Worm (Caenorhabditis elegans) whole organism, L4 larva: Measurements from ENCODE around the gene sdn-1.

ENCODE experiments used
- D1046.2 ChIP-seq: fragments of 200-800 bp; sonication (Bioruptor generic); IDR thresholded peaks from 2 replicates; pipeline ENCODE4 v1.3.6; 2022; ENCODE audit warnings: missing genetic modification characterization, missing compliant biosample characterization
- F37D6.2 ChIP-seq: sonication (generic microtip); optimal IDR thresholded peaks from 2 replicates; lab custom pipeline; 2016; ENCODE audit warnings: mild to moderate bottlenecking, missing genetic modification characterization, missing compliant biosample characterization
- R02D3.7 ChIP-seq: fragments of 150-350 bp; sonication (generic microtip); optimal IDR thresholded peaks from 3 replicates; lab custom pipeline; 2014; ENCODE audit warnings: missing biosample characterization, missing genetic modification characterization
- T20F7.1 ChIP-seq: fragments of 200-800 bp; sonication (Bioruptor generic); optimal IDR thresholded peaks from 2 replicates; lab custom pipeline; 2018; ENCODE audit warnings: mild to moderate bottlenecking, missing genetic modification characterization, missing compliant biosample characterization
- T26A8.4 ChIP-seq: fragments of 200-800 bp; sonication (Bioruptor generic); IDR thresholded peaks from 2 replicates; pipeline ENCODE4 v1.3.6; 2022; ENCODE audit warnings: missing genetic modification characterization, missing compliant biosample characterization
- Y105C5A.15 ChIP-seq: fragments of 200-800 bp; sonication (Bioruptor generic); IDR thresholded peaks from 2 replicates; pipeline ENCODE4 v1.3.6; 2022; ENCODE audit warnings: missing genetic modification characterization, missing compliant biosample characterization
- Y5F2A.4 ChIP-seq: fragments of 200-800 bp; sonication (Bioruptor generic); optimal IDR thresholded peaks from 2 replicates; lab custom pipeline; 2018; ENCODE audit warnings: mild to moderate bottlenecking, missing genetic modification characterization, missing compliant biosample characterization
- ZK546.5 ChIP-seq, 2 experiments: sonication (generic microtip); optimal IDR thresholded peaks; 2 replicates each; lab custom pipeline; 2017; ENCODE audit warnings: missing biosample characterization in 2 of 2, missing genetic modification characterization in 2 of 2
- aha-1 ChIP-seq: fragments of 150-350 bp; peaks from one replicate; lab custom pipeline; 2014; ENCODE audit warnings: missing biosample characterization, missing genetic modification characterization
- aly-2 ChIP-seq: sonication (generic microtip); optimal IDR thresholded peaks from 2 replicates; lab custom pipeline; 2018; ENCODE audit warnings: missing biosample characterization, missing genetic modification characterization
- arid-1 ChIP-seq: fragments of 200-800 bp; sonication (Bioruptor generic); conservative IDR thresholded peaks from 2 replicates; pipeline ENCODE4 v1.3.6; 2022; ENCODE audit warnings: missing genetic modification reagents, missing genetic modification characterization, missing compliant biosample characterization
- attf-4 ChIP-seq: sonication (generic microtip); optimal IDR thresholded peaks from 3 replicates; lab custom pipeline; 2017; ENCODE audit warnings: missing biosample characterization, missing genetic modification characterization
- ceh-28 ChIP-seq: fragments of 150-350 bp; optimal IDR thresholded peaks from 2 replicates; lab custom pipeline; 2014; ENCODE audit warnings: missing biosample characterization, missing genetic modification reagents, missing genetic modification characterization
- ceh-44 ChIP-seq: fragments of 200-800 bp; sonication (Bioruptor generic); IDR thresholded peaks from 2 replicates; pipeline ENCODE4 v1.3.6; 2022; ENCODE audit warnings: missing genetic modification reagents, missing genetic modification characterization, missing compliant biosample characterization
- cey-2 ChIP-seq: sonication (generic microtip); optimal IDR thresholded peaks from 3 replicates; lab custom pipeline; 2017; ENCODE audit warnings: missing genetic modification characterization, mild to moderate bottlenecking, missing compliant biosample characterization, antibody characterized with exemption, borderline replicate concordance; ENCODE audit not compliant: insufficient read depth
- daf-16 ChIP-seq, 3 experiments: sonication (generic microtip); optimal IDR thresholded peaks; 2 replicates each; lab custom pipeline; 2016 to 2017; ENCODE audit warnings: missing genetic modification characterization in 3 of 3, missing genetic modification reagents in 3 of 3, mild to moderate bottlenecking in 2 of 3, missing compliant biosample characterization in 2 of 3, missing biosample characterization in 1 of 3, moderate library complexity in 1 of 3
- daf-19 ChIP-seq: fragments of 200-800 bp; sonication (Bioruptor generic); conservative IDR thresholded peaks from 2 replicates; pipeline ENCODE4 v1.3.6; 2022; ENCODE audit warnings: missing genetic modification characterization, missing compliant biosample characterization
- daf-8 ChIP-seq: fragments of 200-800 bp; sonication (Bioruptor generic); IDR thresholded peaks from 2 replicates; pipeline ENCODE4 v1.3.6; 2022; ENCODE audit warnings: missing genetic modification characterization, missing compliant biosample characterization
- dpl-1 ChIP-seq: fragments of 150-350 bp; optimal IDR thresholded peaks from 2 replicates; lab custom pipeline; 2014; ENCODE audit warnings: missing biosample characterization, missing genetic modification reagents, missing genetic modification characterization
- dve-1 ChIP-seq: sonication (generic microtip); optimal IDR thresholded peaks from 2 replicates; lab custom pipeline; 2017; ENCODE audit warnings: antibody characterized with exemption, mild to moderate bottlenecking, missing genetic modification characterization, missing compliant biosample characterization; ENCODE audit not compliant: insufficient read depth
- jun-1 ChIP-seq: fragments of 150-350 bp; optimal IDR thresholded peaks from 2 replicates; lab custom pipeline; 2014; ENCODE audit warnings: missing biosample characterization, missing genetic modification reagents, missing genetic modification characterization
- lin-1 ChIP-seq: fragments of 200-800 bp; sonication (Bioruptor generic); IDR thresholded peaks from 2 replicates; pipeline ENCODE4 v1.3.6; 2022; ENCODE audit warnings: missing genetic modification reagents, missing genetic modification characterization, missing compliant biosample characterization
- lin-15B ChIP-seq: fragments of 150-350 bp; sonication (generic microtip); optimal IDR thresholded peaks from 3 replicates; lab custom pipeline; 2014; ENCODE audit warnings: missing biosample characterization, missing genetic modification characterization
- lin-29 ChIP-seq: fragments of 200-800 bp; sonication (Bioruptor generic); IDR thresholded peaks from 2 replicates; pipeline ENCODE4 v1.3.6; 2022; ENCODE audit warnings: missing genetic modification reagents, missing genetic modification characterization, missing compliant biosample characterization
- lin-38 ChIP-seq: fragments of 200-800 bp; sonication (Bioruptor generic); IDR thresholded peaks from 2 replicates; pipeline ENCODE4 v1.3.6; 2022; ENCODE audit warnings: missing genetic modification reagents, missing genetic modification characterization, missing compliant biosample characterization
- lin-39 ChIP-seq: fragments of 150-350 bp; optimal IDR thresholded peaks from 2 replicates; lab custom pipeline; 2014; ENCODE audit warnings: missing biosample characterization, missing genetic modification reagents, missing genetic modification characterization
- madf-5 ChIP-seq, 2 experiments: fragments of 200-800 bp; sonication (Bioruptor generic); IDR thresholded peaks; 2 replicates each; pipeline ENCODE4 v1.3.6; 2022; ENCODE audit warnings: missing compliant biosample characterization in 2 of 2, missing genetic modification characterization in 2 of 2
- madf-9 ChIP-seq: fragments of 200-800 bp; sonication (Bioruptor generic); conservative IDR thresholded peaks from 2 replicates; pipeline ENCODE4 v1.3.6; 2022; ENCODE audit warnings: missing genetic modification reagents, missing genetic modification characterization, missing compliant biosample characterization
- mdt-29 ChIP-seq: fragments of 200-800 bp; sonication (Bioruptor generic); IDR thresholded peaks from 2 replicates; pipeline ENCODE4 v1.3.6; 2022; ENCODE audit warnings: missing genetic modification reagents, missing genetic modification characterization, missing compliant biosample characterization
- mes-2 ChIP-seq: sonication (generic microtip); optimal IDR thresholded peaks from 2 replicates; lab custom pipeline; 2016; ENCODE audit warnings: missing genotype, mild to moderate bottlenecking, missing genetic modification characterization, missing compliant biosample characterization; ENCODE audit not compliant: poor library complexity, severe bottlenecking
- mxl-2 ChIP-seq: fragments of 200-800 bp; sonication (Bioruptor generic); conservative IDR thresholded peaks from 2 replicates; pipeline ENCODE4 v1.3.6; 2022; ENCODE audit warnings: missing genetic modification reagents, missing genetic modification characterization, missing compliant biosample characterization
- mxl-3 ChIP-seq: fragments of 200-800 bp; sonication (Bioruptor generic); optimal IDR thresholded peaks from 2 replicates; lab custom pipeline; 2018; ENCODE audit warnings: mild to moderate bottlenecking, missing genetic modification characterization, missing compliant biosample characterization
- nhr-10 ChIP-seq: fragments of 150-350 bp; optimal IDR thresholded peaks from 2 replicates; lab custom pipeline; 2014; ENCODE audit warnings: missing biosample characterization, missing genetic modification characterization
- nhr-111 ChIP-seq: fragments of 200-800 bp; sonication (Bioruptor generic); optimal IDR thresholded peaks from 2 replicates; lab custom pipeline; 2018; ENCODE audit warnings: mild to moderate bottlenecking, missing genetic modification characterization, missing compliant biosample characterization
- nhr-25 ChIP-seq: sonication (generic microtip); optimal IDR thresholded peaks from 2 replicates; lab custom pipeline; 2017; ENCODE audit warnings: missing genetic modification characterization, mild to moderate bottlenecking, missing compliant biosample characterization, antibody characterized with exemption, moderate library complexity, borderline replicate concordance; ENCODE audit not compliant: insufficient read depth
- nhr-28 ChIP-seq: fragments of 150-350 bp; optimal IDR thresholded peaks from 2 replicates; lab custom pipeline; 2014; ENCODE audit warnings: missing biosample characterization, missing genetic modification characterization
- nhr-41 ChIP-seq: fragments of 200-800 bp; sonication (Bioruptor generic); IDR thresholded peaks from 2 replicates; pipeline ENCODE4 v1.3.6; 2022; ENCODE audit warnings: missing genetic modification reagents, missing genetic modification characterization, missing compliant biosample characterization
- nhr-77 ChIP-seq: fragments of 150-350 bp; optimal IDR thresholded peaks from 2 replicates; lab custom pipeline; 2014; ENCODE audit warnings: missing biosample characterization, missing genetic modification characterization
- pqm-1 ChIP-seq: sonication (generic microtip); optimal IDR thresholded peaks from 2 replicates; lab custom pipeline; 2017; ENCODE audit warnings: missing biosample characterization, missing genetic modification characterization
- rbr-2 ChIP-seq: sonication (generic microtip); optimal IDR thresholded peaks from 2 replicates; lab custom pipeline; 2016; ENCODE audit warnings: missing genotype, missing genetic modification characterization, missing compliant biosample characterization
- set-16 ChIP-seq: fragments of 200-800 bp; sonication (Bioruptor generic); IDR thresholded peaks from 2 replicates; pipeline ENCODE4 v1.3.6; 2022; ENCODE audit warnings: missing genetic modification reagents, missing genetic modification characterization, missing compliant biosample characterization
- skn-1 ChIP-seq: fragments of 150-350 bp; optimal IDR thresholded peaks from 2 replicates; lab custom pipeline; 2014; ENCODE audit warnings: missing biosample characterization, missing genetic modification characterization
- snpc-4 ChIP-seq: fragments of 150-350 bp; optimal IDR thresholded peaks from 2 replicates; lab custom pipeline; 2014; ENCODE audit warnings: missing biosample characterization, missing genetic modification characterization
- spr-1 ChIP-seq: sonication (generic microtip); optimal IDR thresholded peaks from 2 replicates; lab custom pipeline; 2016; ENCODE audit warnings: mild to moderate bottlenecking, missing genetic modification characterization, missing compliant biosample characterization
- tag-97 ChIP-seq: fragments of 200-800 bp; sonication (Bioruptor generic); IDR thresholded peaks from 2 replicates; pipeline ENCODE4 v1.3.6; 2022; ENCODE audit warnings: missing genetic modification characterization, missing compliant biosample characterization
- unc-62 ChIP-seq, 3 experiments: fragments of 150-350 bp in 1 of 3; sonication (generic microtip); optimal IDR thresholded peaks in 2 of 3; peaks in 1 of 3; 1 replicate in 1 of 3; 2 replicates in 2 of 3; lab custom pipeline; 2014 to 2017; ENCODE audit warnings: missing biosample characterization in 3 of 3, missing genetic modification characterization in 3 of 3, missing genetic modification reagents in 3 of 3, missing genotype in 1 of 3
- zfp-2 ChIP-seq: sonication (generic microtip); optimal IDR thresholded peaks from 2 replicates; lab custom pipeline; 2016; ENCODE audit warnings: mild to moderate bottlenecking, missing genetic modification characterization, missing compliant biosample characterization
- zfp-3 ChIP-seq: fragments of 200-800 bp; sonication (Bioruptor generic); conservative IDR thresholded peaks from 2 replicates; pipeline ENCODE4 v1.3.6; 2022; ENCODE audit warnings: missing genetic modification reagents, missing genetic modification characterization, missing compliant biosample characterization
- zip-2 ChIP-seq: fragments of 150-350 bp; optimal IDR thresholded peaks from 2 replicates; lab custom pipeline; 2014; ENCODE audit warnings: missing biosample characterization, missing genetic modification characterization
- ztf-11 ChIP-seq: fragments of 150-350 bp; optimal IDR thresholded peaks from 2 replicates; lab custom pipeline; 2014; ENCODE audit warnings: missing biosample characterization, missing genetic modification characterization
- ztf-7 ChIP-seq: fragments of 150-350 bp; optimal IDR thresholded peaks from 2 replicates; lab custom pipeline; 2014; ENCODE audit warnings: missing biosample characterization, missing genetic modification characterization

sdn-1 gene

DNA sequence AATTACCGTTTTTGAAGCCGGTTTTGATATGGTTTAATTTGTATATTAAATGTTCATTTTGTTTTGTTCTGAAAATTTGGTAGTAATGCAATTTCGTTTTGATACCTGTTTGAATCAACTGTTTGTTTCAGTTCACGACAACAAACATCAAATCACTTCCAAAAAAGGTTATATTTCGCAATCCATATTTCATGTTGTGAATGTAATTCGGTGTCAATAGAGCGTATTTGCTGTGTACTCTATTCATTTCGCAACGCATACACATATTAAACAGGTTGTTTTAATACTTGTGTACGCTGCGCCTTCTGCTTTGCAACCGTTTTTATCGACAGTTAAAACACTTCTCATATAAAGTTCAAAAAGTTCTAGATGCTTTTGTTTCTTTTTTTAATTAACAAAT, 16.7 kb downstream of the sdn-1 start:
- TF ChIP-seq dve-1 (tag; lab: Kevin White, UChicago) (peak; percentile 56), mes-2 (peak; percentile 75), Y5F2A.4 (GFP tag; lab: Kevin White, UChicago) (no peak), set-16 (GFP tag; lab: Robert Waterston, UW) (no peak), daf-8 (GFP tag; lab: Robert Waterston, UW) (no peak), nhr-10 (tag; lab: Kevin White, UChicago) (no peak), lin-1 (no peak), ceh-28 (tag; lab: Kevin White, UChicago) (no peak), daf-19 (GFP tag; lab: Robert Waterston, UW) (no peak), rbr-2 (peak; percentile 5), spr-1 (peak; percentile 5), nhr-111 (GFP tag; lab: Kevin White, UChicago) (no peak), Y105C5A.15 (GFP tag; lab: Robert Waterston, UW) (no peak), zfp-3 (GFP tag; lab: Robert Waterston, UW) (no peak), mdt-29 (GFP tag; lab: Robert Waterston, UW) (no peak), madf-9 (no peak), ztf-7 (tag; lab: Kevin White, UChicago) (peak; percentile 59), pqm-1 (tag; lab: Kevin White, UChicago) (peak; percentile 46), lin-29 (no peak), snpc-4 (tag; lab: Kevin White, UChicago) (no peak), nhr-28 (tag; lab: Kevin White, UChicago) (peak; percentile 76), nhr-25 (peak; percentile 42), zfp-2 (tag; lab: Kevin White, UChicago) (no peak), dpl-1 (GFP tag; lab: Kevin White, UChicago) (peak; percentile 23), lin-38 (GFP tag; lab: Robert Waterston, UW) (peak; percentile 89), nhr-41 (no peak), nhr-77 (tag; lab: Kevin White, UChicago) (peak; percentile 91), madf-5 (GFP tag; IDR thresholded peaks at IDR 0.05; lab: Robert Waterston, UW) (no peak), jun-1 (tag; lab: Kevin White, UChicago) (no peak), ztf-11 (tag; lab: Kevin White, UChicago) (no peak), T20F7.1 (peak; percentile 62), ZK546.5 (tag; optimal IDR thresholded peaks at IDR 0.05; lab: Kevin White, UChicago) (no peak), skn-1 (tag; lab: Kevin White, UChicago) (no peak), aha-1 (tag; lab: Kevin White, UChicago) (peak; percentile 96), mxl-3 (GFP tag; lab: Kevin White, UChicago) (peak; percentile 37), arid-1 (no peak), tag-97 (no peak), attf-4 (tag; lab: Kevin White, UChicago) (no peak), F37D6.2 (tag; lab: Kevin White, UChicago) (no peak), T26A8.4 (no peak), unc-62 (GFP tag; optimal IDR thresholded peaks at IDR 0.05 in 1 of 2; lab: Kevin White, UChicago) (peak in 1 of 2 experiments; percentile 65), unc-62 (tag; optimal IDR thresholded peaks at IDR 0.05; lab: Kevin White, UChicago) (no peak), R02D3.7 (tag; lab: Kevin White, UChicago) (no peak), aly-2 (tag; lab: Kevin White, UChicago) (no peak), mxl-2 (GFP tag; lab: Robert Waterston, UW) (no peak), cey-2 (tag; lab: Kevin White, UChicago) (no peak), daf-16 (GFP tag; optimal IDR thresholded peaks at IDR 0.05; lab: Kevin White, UChicago) (no peak), daf-16 (tag; optimal IDR thresholded peaks at IDR 0.05; lab: Kevin White, UChicago) (peak; percentile 88), ceh-44 (GFP tag; lab: Robert Waterston, UW) (no peak), zip-2 (tag; lab: Kevin White, UChicago) (peak; percentile 7), lin-39 (no peak), D1046.2 (GFP tag; lab: Robert Waterston, UW) (no peak), lin-15B (tag; lab: Kevin White, UChicago) (no peak)
